Worm (Caenorhabditis elegans) whole organism, late embryonic: ENCODE data around the gene ceeh-1.

Experiments used
- K02D7.2 ChIP-seq: sonication (generic microtip); optimal IDR thresholded peaks from 2 replicates; lab custom pipeline; 2017; ENCODE audit warnings: mild to moderate bottlenecking, missing genetic modification characterization, missing compliant biosample characterization
- dmd-4 ChIP-seq: sonication (generic microtip); optimal IDR thresholded peaks from 2 replicates; lab custom pipeline; 2016; ENCODE audit warnings: borderline replicate concordance, missing genetic modification characterization, missing compliant biosample characterization
- elt-2 ChIP-seq: sonication (generic microtip); optimal IDR thresholded peaks from 2 replicates; lab custom pipeline; 2016; ENCODE audit warnings: missing genetic modification reagents, missing genetic modification characterization, missing compliant biosample characterization
- fkh-10 ChIP-seq: fragments of 150-350 bp; optimal IDR thresholded peaks from 2 replicates; lab custom pipeline; 2014; ENCODE audit warnings: missing biosample characterization, missing genetic modification reagents, missing genetic modification characterization
- nhr-11 ChIP-seq: fragments of 150-350 bp; optimal IDR thresholded peaks from 2 replicates; lab custom pipeline; 2014; ENCODE audit warnings: missing biosample characterization, missing genetic modification characterization
- nhr-232 ChIP-seq: sonication (generic microtip); optimal IDR thresholded peaks from 2 replicates; lab custom pipeline; 2016; ENCODE audit warnings: missing genetic modification characterization, missing compliant biosample characterization
- npax-4 ChIP-seq: sonication (generic microtip); optimal IDR thresholded peaks from 2 replicates; lab custom pipeline; 2016; ENCODE audit warnings: missing genetic modification characterization, missing compliant biosample characterization
- pqm-1 ChIP-seq: sonication (generic microtip); optimal IDR thresholded peaks from 2 replicates; lab custom pipeline; 2016; ENCODE audit warnings: missing genetic modification characterization, missing compliant biosample characterization
- sox-4 ChIP-seq: sonication (generic microtip); optimal IDR thresholded peaks from 2 replicates; lab custom pipeline; 2017; ENCODE audit warnings: mild to moderate bottlenecking, missing genetic modification characterization, inconsistent platforms, missing compliant biosample characterization
- tbx-2 ChIP-seq: sonication (generic microtip); optimal IDR thresholded peaks from 2 replicates; lab custom pipeline; 2016; ENCODE audit warnings: missing genetic modification characterization, missing compliant biosample characterization
- tbx-7 ChIP-seq: sonication (generic microtip); optimal IDR thresholded peaks from 2 replicates; lab custom pipeline; 2016; ENCODE audit warnings: missing genotype, missing genetic modification characterization, missing compliant biosample characterization
- unc-55 ChIP-seq: sonication (generic microtip); optimal IDR thresholded peaks from 2 replicates; lab custom pipeline; 2017; ENCODE audit warnings: missing biosample characterization, missing genetic modification reagents, missing genetic modification characterization

DNA sequence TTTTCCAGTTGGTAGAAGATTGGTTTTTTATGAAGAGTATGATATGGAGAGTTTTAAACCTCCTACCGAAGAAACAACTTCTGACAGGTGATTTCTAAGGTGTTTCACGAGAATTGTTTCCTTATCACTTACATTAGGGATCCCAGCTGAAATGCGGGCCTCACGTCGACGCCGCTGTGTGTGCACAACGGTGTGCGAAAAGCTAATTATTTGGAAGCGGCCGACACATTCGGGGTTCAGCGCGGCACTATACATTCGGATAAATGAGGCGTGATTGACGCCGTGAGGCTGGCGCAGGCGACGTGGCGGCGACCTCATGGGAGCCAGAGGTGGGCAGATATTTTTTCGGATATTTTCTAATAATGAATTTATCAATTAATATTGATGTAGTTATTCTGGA is 12.8 kb downstream of the ceeh-1 start:
- no peak for TF ChIP-seq nhr-232
- no peak for TF ChIP-seq nhr-11 (tag; lab: Kevin White, UChicago)
- no peak for TF ChIP-seq unc-55 (GFP tag; lab: Kevin White, UChicago)
- TF ChIP-seq elt-2 (tag; lab: Kevin White, UChicago), result no peak
- no peak for TF ChIP-seq tbx-7
- TF ChIP-seq tbx-2, result no peak
- TF ChIP-seq K02D7.2 (tag; lab: Kevin White, UChicago), result no peak
- TF ChIP-seq pqm-1 (tag; lab: Kevin White, UChicago), result no peak
- TF ChIP-seq fkh-10, result no peak
- no peak for TF ChIP-seq dmd-4
- no peak for TF ChIP-seq npax-4 (tag; lab: Kevin White, UChicago)
- TF ChIP-seq sox-4 (tag; lab: Kevin White, UChicago), result no peak
